Fruit fly (Drosophila melanogaster): ENCODE data around the gene CG6980.
A peak's percentile ranks its signal among the peaks of the same experiment; 100 is the strongest.

CG6980 gene

DNA sequence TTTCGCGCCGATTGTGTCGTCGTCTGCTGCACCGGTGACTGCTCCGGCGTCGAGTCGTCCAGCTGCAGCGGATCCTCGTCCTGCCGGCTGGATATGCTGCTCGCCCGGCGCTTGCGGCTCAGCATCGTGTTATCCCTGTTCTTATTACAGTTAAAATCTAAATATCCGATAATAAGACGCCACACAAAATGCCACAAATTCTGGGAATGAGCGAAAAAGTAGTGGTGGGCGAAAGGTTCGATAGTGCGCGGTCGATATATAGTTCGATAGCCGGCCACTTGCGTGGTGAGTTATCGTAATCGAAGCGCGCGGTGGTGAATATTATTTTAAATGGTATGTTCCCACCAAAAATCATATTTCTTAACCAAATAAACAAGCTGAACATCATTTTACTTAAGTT, 2.4 kb upstream of the CG6980 start, which contains the start of gene polybromo (continued):
- no peak for TF ChIP-seq CG1832 (GFP tag; optimal IDR thresholded peaks at IDR 0.05)
- TF ChIP-seq YL-1 (GFP tag; optimal IDR thresholded peaks at IDR 0.05): peak; percentile 67
- peak; percentile 93 for TF ChIP-seq CG6791 (GFP tag; IDR thresholded peaks at IDR 0.05; ENCODE audit: partially characterized antibody)
- no peak for TF ChIP-seq fru (optimal IDR thresholded peaks at IDR 0.05)
- peak; percentile 10 for TF ChIP-seq lilli (GFP tag; optimal IDR thresholded peaks at IDR 0.05)
- TF ChIP-seq Sox100B (GFP tag; optimal IDR thresholded peaks at IDR 0.05): no peak
- no peak for TF ChIP-seq CG18599 (GFP tag; optimal IDR thresholded peaks at IDR 0.05)
- TF ChIP-seq ken (GFP tag; IDR thresholded peaks at IDR 0.05): no peak
- peak; percentile 73 for TF ChIP-seq CG16813 (GFP tag; IDR thresholded peaks at IDR 0.05; ENCODE audit: partially characterized antibody)
- peak; percentile 76 for TF ChIP-seq BEAF-32 (GFP tag; optimal IDR thresholded peaks at IDR 0.05)
- TF ChIP-seq D19A (tag; optimal IDR thresholded peaks at IDR 0.05): no peak
- no peak for TF ChIP-seq zf30C (GFP tag; optimal IDR thresholded peaks at IDR 0.05)
- TF ChIP-seq slou (GFP tag; optimal IDR thresholded peaks at IDR 0.05): no peak
- peak; percentile 84 for TF ChIP-seq CG34422 (GFP tag; IDR thresholded peaks at IDR 0.05)
- no peak for TF ChIP-seq mirr (GFP tag; optimal IDR thresholded peaks at IDR 0.05)
- TF ChIP-seq Hey (tag; optimal IDR thresholded peaks at IDR 0.05): no peak
- TF ChIP-seq Usf (GFP tag; optimal IDR thresholded peaks at IDR 0.05): no peak
- no peak for TF ChIP-seq Optix (GFP tag; IDR thresholded peaks at IDR 0.05)
- TF ChIP-seq CG32532 (GFP tag; IDR thresholded peaks at IDR 0.05): no peak
- peak; percentile 89 for TF ChIP-seq CG34224 (GFP tag; IDR thresholded peaks at IDR 0.05; ENCODE audit: partially characterized antibody)
- no peak for TF ChIP-seq croc (GFP tag; conservative IDR thresholded peaks at IDR 0.05)
- peak; percentile 43 for TF ChIP-seq CG2116 (GFP tag; optimal IDR thresholded peaks at IDR 0.05)
- TF ChIP-seq her (GFP tag; optimal IDR thresholded peaks at IDR 0.05): no peak
- no peak for TF ChIP-seq sob (GFP tag; IDR thresholded peaks at IDR 0.05)
- TF ChIP-seq CG15073 (GFP tag; optimal IDR thresholded peaks at IDR 0.05): no peak
- peak; percentile 13 for TF ChIP-seq Fer1 (GFP tag; optimal IDR thresholded peaks at IDR 0.05)
- TF ChIP-seq ato (GFP tag; IDR thresholded peaks at IDR 0.05; ENCODE audit: partially characterized antibody): peak; percentile 84
- no peak for TF ChIP-seq B-H2 (GFP tag; optimal IDR thresholded peaks at IDR 0.05)
- TF ChIP-seq CG10979 (tag; optimal IDR thresholded peaks at IDR 0.05): no peak
- TF ChIP-seq CG10209 (GFP tag; optimal IDR thresholded peaks at IDR 0.05): no peak
- TF ChIP-seq Chrac-16 (GFP tag; optimal IDR thresholded peaks at IDR 0.05): no peak
- TF ChIP-seq NfI (GFP tag; optimal IDR thresholded peaks at IDR 0.05): no peak
- peak; percentile 90 for TF ChIP-seq Scr (GFP tag; IDR thresholded peaks at IDR 0.05; ENCODE audit: partially characterized antibody)
- no peak for TF ChIP-seq CG14014 (GFP tag; IDR thresholded peaks at IDR 0.05)
- TF ChIP-seq CG2678 (tag; optimal IDR thresholded peaks at IDR 0.05): no peak
- TF ChIP-seq Oaz (GFP tag; IDR thresholded peaks at IDR 0.05): no peak
- TF ChIP-seq phol (tag; optimal IDR thresholded peaks at IDR 0.05): peak; percentile 11
- peak in 1 of 2 experiments; percentile 2 for TF ChIP-seq dpn (GFP tag; optimal IDR thresholded peaks at IDR 0.05)
- TF ChIP-seq cas (GFP tag; IDR thresholded peaks at IDR 0.05): no peak
- peak; percentile 33 for TF ChIP-seq vvl (GFP tag; IDR thresholded peaks at IDR 0.05)
- no peak for TF ChIP-seq CG8765 (GFP tag; IDR thresholded peaks at IDR 0.05)
- peak; percentile 95 for TF ChIP-seq E2f2 (GFP tag; IDR thresholded peaks at IDR 0.05)
- TF ChIP-seq CG9797 (GFP tag; optimal IDR thresholded peaks at IDR 0.05): peak; percentile 41
- no peak for TF ChIP-seq br (optimal IDR thresholded peaks at IDR 0.05)
- TF ChIP-seq sr (GFP tag; IDR thresholded peaks at IDR 0.05): no peak
- TF ChIP-seq trh (GFP tag; optimal IDR thresholded peaks at IDR 0.05): no peak
- TF ChIP-seq Max (GFP tag; optimal IDR thresholded peaks at IDR 0.05): no peak
- no peak for TF ChIP-seq CG12236 (GFP tag; optimal IDR thresholded peaks at IDR 0.05)
- no peak for TF ChIP-seq HHEX (GFP tag; optimal IDR thresholded peaks at IDR 0.05)
- no peak for TF ChIP-seq lmd (GFP tag; IDR thresholded peaks at IDR 0.05)
- no peak for TF ChIP-seq CG4282 (GFP tag; optimal IDR thresholded peaks at IDR 0.05)
- peak in 1 of 3 experiments; percentile 70 for TF ChIP-seq Stat92E (GFP tag; optimal IDR thresholded peaks at IDR 0.05)

All from whole organism, embryonic.